Worm (Caenorhabditis elegans) whole organism, L3 larva: Measurements from ENCODE around the gene srbc-41.

Experiments used
- aly-2 ChIP-seq: fragments of 150-350 bp; optimal IDR thresholded peaks from 2 replicates; lab custom pipeline; 2014; ENCODE audit warnings: missing biosample characterization, missing genetic modification characterization
- ama-1 ChIP-seq: fragments of 150-350 bp; optimal IDR thresholded peaks from 2 replicates; lab custom pipeline; 2018
- ceh-16 ChIP-seq: sonication (generic microtip); optimal IDR thresholded peaks from 2 replicates; lab custom pipeline; 2017; ENCODE audit warnings: missing biosample characterization, missing genetic modification characterization
- ceh-28 ChIP-seq: fragments of 150-350 bp; optimal IDR thresholded peaks from 2 replicates; lab custom pipeline; 2014; ENCODE audit warnings: missing biosample characterization, missing genetic modification reagents, missing genetic modification characterization
- ceh-82 ChIP-seq: fragments of 150-350 bp; optimal IDR thresholded peaks from 2 replicates; lab custom pipeline; 2014; ENCODE audit warnings: missing biosample characterization, missing genetic modification characterization
- ceh-9 ChIP-seq: sonication (generic microtip); optimal IDR thresholded peaks from 2 replicates; lab custom pipeline; 2018; ENCODE audit warnings: missing biosample characterization, missing genetic modification characterization
- daf-12 ChIP-seq: fragments of 150-350 bp; optimal IDR thresholded peaks from 2 replicates; lab custom pipeline; 2014; ENCODE audit warnings: missing biosample characterization, missing genetic modification reagents, missing genetic modification characterization
- egl-27 ChIP-seq: sonication (generic microtip); optimal IDR thresholded peaks from 4 replicates; lab custom pipeline; 2017; ENCODE audit warnings: missing biosample characterization, missing genetic modification reagents, missing genetic modification characterization
- egl-5 ChIP-seq: fragments of 150-350 bp; optimal IDR thresholded peaks from 2 replicates; lab custom pipeline; 2017; ENCODE audit warnings: missing biosample characterization, missing genetic modification reagents, missing genetic modification characterization, inconsistent platforms
- elt-1 ChIP-seq: fragments of 150-350 bp; optimal IDR thresholded peaks from 2 replicates; lab custom pipeline; 2014; ENCODE audit warnings: missing biosample characterization, missing genetic modification characterization
- elt-2 ChIP-seq: sonication (generic microtip); optimal IDR thresholded peaks from 2 replicates; lab custom pipeline; 2016; ENCODE audit warnings: missing genetic modification reagents, mild to moderate bottlenecking, missing genetic modification characterization, missing compliant biosample characterization
- elt-3 ChIP-seq, 3 experiments: fragments of 150-350 bp in 1 of 3; sonication (generic microtip) in 2 of 3; optimal IDR thresholded peaks; 2 replicates in 2 of 3; 4 replicates in 1 of 3; lab custom pipeline; 2014 to 2017; ENCODE audit warnings: missing biosample characterization in 3 of 3, missing genetic modification characterization in 3 of 3
- eor-1 ChIP-seq, 2 experiments: fragments of 150-350 bp; optimal IDR thresholded peaks; 2 replicates each; lab custom pipeline; 2014 to 2018; ENCODE audit warnings: missing biosample characterization in 2 of 2, missing genetic modification characterization in 2 of 2
- fkh-2 ChIP-seq: fragments of 150-350 bp; optimal IDR thresholded peaks from 2 replicates; lab custom pipeline; 2014; ENCODE audit warnings: missing biosample characterization, missing genetic modification reagents, missing genetic modification characterization
- fos-1 ChIP-seq: fragments of 150-350 bp; optimal IDR thresholded peaks from 2 replicates; lab custom pipeline; 2014; ENCODE audit warnings: missing biosample characterization, missing genetic modification characterization
- hmg-11 ChIP-seq: sonication (generic microtip); optimal IDR thresholded peaks from 2 replicates; lab custom pipeline; 2016; ENCODE audit warnings: missing genetic modification characterization, missing compliant biosample characterization
- jun-1 ChIP-seq: fragments of 150-350 bp; optimal IDR thresholded peaks from 2 replicates; lab custom pipeline; 2014; ENCODE audit warnings: missing biosample characterization, missing genetic modification reagents, missing genetic modification characterization
- lin-15B ChIP-seq: fragments of 150-350 bp; optimal IDR thresholded peaks from 2 replicates; lab custom pipeline; 2014; ENCODE audit warnings: missing biosample characterization, missing genetic modification characterization
- lin-39 ChIP-seq: fragments of 150-350 bp; optimal IDR thresholded peaks from 2 replicates; lab custom pipeline; 2018; ENCODE audit warnings: missing biosample characterization, missing genetic modification reagents, missing genetic modification characterization
- lsy-12 ChIP-seq: sonication (generic microtip); optimal IDR thresholded peaks from 2 replicates; lab custom pipeline; 2016; ENCODE audit warnings: mild to moderate bottlenecking, missing genetic modification characterization, missing compliant biosample characterization
- mdl-1 ChIP-seq: fragments of 150-350 bp; optimal IDR thresholded peaks from 2 replicates; lab custom pipeline; 2014; ENCODE audit warnings: missing biosample characterization, missing genetic modification characterization
- mml-1 ChIP-seq: fragments of 150-350 bp; sonication (generic microtip); optimal IDR thresholded peaks from 3 replicates; lab custom pipeline; 2014; ENCODE audit warnings: missing biosample characterization, missing genetic modification characterization
- nfya-1 ChIP-seq: sonication (generic microtip); optimal IDR thresholded peaks from 2 replicates; lab custom pipeline; 2017; ENCODE audit warnings: missing genetic modification characterization, mild to moderate bottlenecking, missing compliant biosample characterization, antibody characterized with exemption, moderate library complexity; ENCODE audit not compliant: insufficient read depth
- nhr-11 ChIP-seq: fragments of 150-350 bp; optimal IDR thresholded peaks from 2 replicates; lab custom pipeline; 2014; ENCODE audit warnings: missing biosample characterization, missing genetic modification characterization
- nhr-12 ChIP-seq: fragments of 150-350 bp; optimal IDR thresholded peaks from 2 replicates; lab custom pipeline; 2014; ENCODE audit warnings: missing biosample characterization, missing genetic modification characterization
- nhr-23 ChIP-seq: fragments of 150-350 bp; optimal IDR thresholded peaks from 2 replicates; lab custom pipeline; 2014; ENCODE audit warnings: missing biosample characterization, missing genetic modification reagents, missing genetic modification characterization
- nhr-237 ChIP-seq: fragments of 150-350 bp; optimal IDR thresholded peaks from 2 replicates; lab custom pipeline; 2014; ENCODE audit warnings: missing biosample characterization, missing genetic modification characterization
- nhr-25 ChIP-seq: sonication (generic microtip); optimal IDR thresholded peaks from 2 replicates; lab custom pipeline; 2017; ENCODE audit warnings: missing biosample characterization, missing genetic modification characterization
- nhr-28 ChIP-seq: fragments of 150-350 bp; optimal IDR thresholded peaks from 2 replicates; lab custom pipeline; 2014; ENCODE audit warnings: missing biosample characterization, missing genetic modification characterization
- nhr-76 ChIP-seq: fragments of 150-350 bp; sonication (generic microtip); optimal IDR thresholded peaks from 5 replicates; lab custom pipeline; 2014; ENCODE audit warnings: missing biosample characterization, missing genetic modification characterization
- nhr-77 ChIP-seq: fragments of 150-350 bp; optimal IDR thresholded peaks from 2 replicates; lab custom pipeline; 2014; ENCODE audit warnings: missing biosample characterization, missing genetic modification characterization
- pha-4 ChIP-seq: fragments of 150-350 bp; optimal IDR thresholded peaks from 2 replicates; lab custom pipeline; 2014; ENCODE audit warnings: missing biosample characterization, missing genetic modification reagents, missing genetic modification characterization
- sea-2 ChIP-seq: fragments of 150-350 bp; sonication (generic microtip); optimal IDR thresholded peaks from 4 replicates; lab custom pipeline; 2014; ENCODE audit warnings: missing biosample characterization, missing genetic modification reagents, missing genetic modification characterization
- skn-1 ChIP-seq: fragments of 150-350 bp; optimal IDR thresholded peaks from 2 replicates; lab custom pipeline; 2014; ENCODE audit warnings: missing biosample characterization, missing genetic modification characterization
- tbx-2 ChIP-seq: sonication (generic microtip); optimal IDR thresholded peaks from 2 replicates; lab custom pipeline; 2016; ENCODE audit warnings: mild to moderate bottlenecking, missing genetic modification characterization, missing compliant biosample characterization
- unc-39 ChIP-seq: sonication (generic microtip); optimal IDR thresholded peaks from 4 replicates; lab custom pipeline; 2017; ENCODE audit warnings: missing biosample characterization, missing genetic modification characterization
- unc-62 ChIP-seq: fragments of 150-350 bp; sonication (generic microtip); optimal IDR thresholded peaks from 4 replicates; lab custom pipeline; 2014; ENCODE audit warnings: missing biosample characterization, missing genetic modification reagents, missing genetic modification characterization
- zag-1 ChIP-seq: fragments of 150-350 bp; optimal IDR thresholded peaks from 2 replicates; lab custom pipeline; 2014; ENCODE audit warnings: missing biosample characterization, missing genetic modification characterization
- ztf-11 ChIP-seq: fragments of 150-350 bp; optimal IDR thresholded peaks from 2 replicates; lab custom pipeline; 2014; ENCODE audit warnings: missing biosample characterization, missing genetic modification characterization
- ztf-4 ChIP-seq: fragments of 150-350 bp; optimal IDR thresholded peaks from 2 replicates; lab custom pipeline; 2014; ENCODE audit warnings: missing biosample characterization, missing genetic modification characterization

The srbc-41 gene

ce11 chrV:1583242-1583641, 31.4 kb downstream of the srbc-41 start:
- TF ChIP-seq hmg-11 (no peak), tbx-2 (tag; lab: Kevin White, UChicago) (no peak), egl-5 (tag; lab: Kevin White, UChicago) (no peak), eor-1 (tag; optimal IDR thresholded peaks at IDR 0.05; lab: Kevin White, UChicago) (no peak), unc-62 (GFP tag; lab: Kevin White, UChicago) (no peak), lin-39 (tag; lab: Kevin White, UChicago) (no peak), jun-1 (tag; lab: Kevin White, UChicago) (no peak), lin-15B (tag; lab: Kevin White, UChicago) (no peak), fkh-2 (tag; lab: Kevin White, UChicago) (no peak), unc-39 (no peak), nhr-25 (no peak), mdl-1 (no peak), ztf-4 (tag; lab: Kevin White, UChicago) (no peak), elt-3 (tag; optimal IDR thresholded peaks at IDR 0.05; lab: Kevin White, UChicago) (no peak), ceh-9 (tag; lab: Kevin White, UChicago) (no peak), sea-2 (GFP tag; lab: Kevin White, UChicago) (no peak), nhr-23 (tag; lab: Kevin White, UChicago) (no peak), ztf-11 (tag; lab: Kevin White, UChicago) (no peak), nhr-76 (tag; lab: Kevin White, UChicago) (no peak), nhr-12 (tag; lab: Kevin White, UChicago) (no peak)

- TF ChIP-seq elt-1 (tag; lab: Kevin White, UChicago): peak; percentile 4
- no peak for TF ChIP-seq fkh-2 (tag; lab: Kevin White, UChicago)
Observed at ce11 chrV:1579790-1580189, 34.8 kb downstream of the srbc-41 start.

ce11 chrV:1578572-1579230, 35.9 kb downstream of the srbc-41 start:
- TF ChIP-seq nhr-237 (no peak), nfya-1 (tag; lab: Kevin White, UChicago) (no peak), ceh-28 (tag; lab: Kevin White, UChicago) (no peak), nhr-12 (tag; lab: Kevin White, UChicago) (no peak), elt-2 (no peak), ama-1 (no peak), zag-1 (no peak), mml-1 (no peak), unc-62 (GFP tag; lab: Kevin White, UChicago) (no peak), daf-12 (tag; lab: Kevin White, UChicago) (no peak), fos-1 (tag; lab: Kevin White, UChicago) (no peak), nhr-76 (tag; lab: Kevin White, UChicago) (no peak), elt-3 (tag; optimal IDR thresholded peaks at IDR 0.05; lab: Kevin White, UChicago) (no peak), skn-1 (tag; lab: Kevin White, UChicago) (no peak), eor-1 (tag; optimal IDR thresholded peaks at IDR 0.05; lab: Kevin White, UChicago) (no peak), lsy-12 (tag; lab: Kevin White, UChicago) (no peak), ceh-82 (tag; lab: Kevin White, UChicago) (no peak), ceh-16 (no peak), nhr-11 (tag; lab: Kevin White, UChicago) (no peak), nhr-77 (tag; lab: Kevin White, UChicago) (no peak)

ce11 chrV:1577092-1577709, 37.4 kb downstream of the srbc-41 start:
- TF ChIP-seq nhr-76 (tag; lab: Kevin White, UChicago) (no peak), elt-1 (tag; lab: Kevin White, UChicago) (no peak), aly-2 (tag; lab: Kevin White, UChicago) (no peak), nhr-25 (no peak), ceh-28 (tag; lab: Kevin White, UChicago) (no peak), lsy-12 (tag; lab: Kevin White, UChicago) (no peak), ama-1 (no peak), skn-1 (tag; lab: Kevin White, UChicago) (no peak), hmg-11 (no peak), pha-4 (tag; lab: Kevin White, UChicago) (no peak), egl-27 (no peak), nhr-28 (tag; lab: Kevin White, UChicago) (no peak)
